Fruit fly (Drosophila melanogaster): Measurements from ENCODE around the gene CCT6.

DNA sequence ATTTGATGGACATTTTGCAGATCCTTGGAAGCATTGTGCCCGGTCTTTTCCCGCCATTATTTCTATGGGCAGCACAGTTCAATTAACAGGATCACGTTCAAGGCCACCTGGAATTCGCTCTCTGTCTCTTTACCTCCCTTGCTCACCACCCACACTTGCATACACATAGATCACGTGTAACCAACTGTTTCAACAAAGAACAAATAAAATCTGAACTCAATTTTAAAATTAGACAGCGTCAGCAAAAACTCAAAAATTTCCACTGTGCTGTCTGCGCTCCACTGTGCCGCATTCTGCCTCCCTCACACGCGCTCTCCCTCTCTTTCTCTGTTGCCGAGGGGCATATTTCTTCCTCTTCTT lies 36.8 kb upstream of the CCT6 start:
- TF ChIP-seq Hr96 (GFP tag; optimal IDR thresholded peaks at IDR 0.05) (no peak), CG11617 (GFP tag; optimal IDR thresholded peaks at IDR 0.05) (no peak), cnc (optimal IDR thresholded peaks at IDR 0.05) (no peak), Clk (GFP tag; optimal IDR thresholded peaks at IDR 0.05) (no peak), Mnt (GFP tag; optimal IDR thresholded peaks at IDR 0.05) (no peak), cic (GFP tag; optimal IDR thresholded peaks at IDR 0.05) (no peak)
